Fruit fly (Drosophila melanogaster) whole organism, pupa: ENCODE results near the gene CG42752.
A peak's percentile ranks its signal among the peaks of the same experiment; 100 is the strongest.

ENCODE experiments used
- CG17806 ChIP-seq: fragments of 200-800 bp; sonication (Bioruptor generic); optimal IDR thresholded peaks from 2 replicates; lab custom pipeline; 2018; ENCODE audit warnings: missing biosample characterization, mild to moderate bottlenecking, missing genetic modification characterization, moderate library complexity
- CG8159 ChIP-seq: fragments of 200-800 bp; sonication (Bioruptor generic); optimal IDR thresholded peaks from 3 replicates; lab custom pipeline; 2018; ENCODE audit warnings: missing biosample characterization, mild to moderate bottlenecking, missing genetic modification characterization, moderate library complexity
- D1 ChIP-seq: fragments of 200-800 bp; sonication (Bioruptor generic); optimal IDR thresholded peaks from 2 replicates; lab custom pipeline; 2018; ENCODE audit warnings: missing biosample characterization, mild to moderate bottlenecking, missing genetic modification characterization, moderate library complexity
- EcR ChIP-seq: fragments of 200-800 bp; sonication (Bioruptor generic); optimal IDR thresholded peaks from 3 replicates; lab custom pipeline; 2019; ENCODE audit warnings: missing biosample characterization, missing genetic modification characterization, mild to moderate bottlenecking, moderate library complexity, missing genetic modification reagents
- Ets98B ChIP-seq: fragments of 200-800 bp; sonication (Bioruptor generic); IDR thresholded peaks from 2 replicates; pipeline ENCODE4 v1.3.6; 2022; ENCODE audit warnings: missing biosample characterization, missing genetic modification characterization
- Snoo ChIP-seq: fragments of 200-800 bp; sonication (Bioruptor generic); optimal IDR thresholded peaks from 3 replicates; lab custom pipeline; 2017; ENCODE audit warnings: missing biosample characterization, mild to moderate bottlenecking, missing genetic modification characterization, inconsistent platforms
- gl ChIP-seq: fragments of 200-800 bp; sonication (Bioruptor generic); optimal IDR thresholded peaks from 2 replicates; lab custom pipeline; 2018; ENCODE audit warnings: missing biosample characterization, mild to moderate bottlenecking, missing genetic modification characterization

- TF ChIP-seq Ets98B, result peak; percentile 38; the same call in 1 of the 2 replicates
- peak; percentile 33 for TF ChIP-seq CG17806 (tag; lab: Kevin White, UChicago)
- no peak for TF ChIP-seq gl (tag; lab: Kevin White, UChicago)
- peak; percentile 27 for TF ChIP-seq Snoo (tag; lab: Kevin White, UChicago)
- peak; percentile 9 for TF ChIP-seq EcR (GFP tag; lab: Kevin White, UChicago)
- TF ChIP-seq CG8159 (tag; lab: Kevin White, UChicago), result no peak
- no peak for TF ChIP-seq D1 (tag; lab: Kevin White, UChicago)
These were observed 45.8 kb downstream of the CG42752 start for dm6 chr2L:18693877-18694723.
